Fruit fly (Drosophila melanogaster) whole organism, prepupa: ENCODE data around the gene nAChRalpha5.

Experiments used
- Blimp-1 ChIP-seq: fragments of 200-800 bp; sonication (Bioruptor generic); optimal IDR thresholded peaks from 3 replicates; lab custom pipeline; 2017; ENCODE audit warnings: missing biosample characterization, missing genetic modification characterization, mild to moderate bottlenecking, moderate library complexity, missing genetic modification reagents
- CG10669 ChIP-seq: fragments of 200-800 bp; sonication (Bioruptor generic); optimal IDR thresholded peaks from 3 replicates; lab custom pipeline; 2018; ENCODE audit warnings: missing biosample characterization, mild to moderate bottlenecking, missing genetic modification characterization, moderate library complexity
- CG15336 ChIP-seq: fragments of 200-800 bp; sonication (Bioruptor generic); IDR thresholded peaks from 2 replicates; pipeline ENCODE4 v1.3.6; 2022; ENCODE audit warnings: missing biosample characterization, missing genetic modification characterization
- CG1621 ChIP-seq: fragments of 200-800 bp; sonication (Bioruptor generic); optimal IDR thresholded peaks from 3 replicates; lab custom pipeline; 2018; ENCODE audit warnings: missing biosample characterization, mild to moderate bottlenecking, missing genetic modification characterization
- CG16779 ChIP-seq: fragments of 200-800 bp; sonication (Bioruptor generic); optimal IDR thresholded peaks from 3 replicates; lab custom pipeline; 2017; ENCODE audit warnings: missing biosample characterization, mild to moderate bottlenecking, missing genetic modification characterization
- CG32006 ChIP-seq: fragments of 200-800 bp; sonication (Bioruptor generic); optimal IDR thresholded peaks from 3 replicates; lab custom pipeline; 2017; ENCODE audit warnings: missing biosample characterization, mild to moderate bottlenecking, missing genetic modification characterization
- CG34406 ChIP-seq: fragments of 200-800 bp; sonication (Bioruptor generic); optimal IDR thresholded peaks from 3 replicates; lab custom pipeline; 2016; ENCODE audit warnings: missing biosample characterization, missing genetic modification characterization
- CG3919 ChIP-seq: fragments of 200-800 bp; sonication (Bioruptor generic); optimal IDR thresholded peaks from 3 replicates; lab custom pipeline; 2016; ENCODE audit warnings: missing biosample characterization, missing genetic modification characterization
- CG4318 ChIP-seq: fragments of 200-800 bp; sonication (Bioruptor generic); optimal IDR thresholded peaks from 3 replicates; lab custom pipeline; 2017; ENCODE audit warnings: missing biosample characterization, mild to moderate bottlenecking, missing genetic modification characterization
- CG6163 ChIP-seq: fragments of 200-800 bp; sonication (Bioruptor generic); IDR thresholded peaks from 3 replicates; pipeline ENCODE4 v1.3.6; 2022; ENCODE audit warnings: missing biosample characterization, missing genetic modification characterization
- CG6276 ChIP-seq: fragments of 200-800 bp; sonication (Bioruptor generic); optimal IDR thresholded peaks from 2 replicates; lab custom pipeline; 2017; ENCODE audit warnings: missing biosample characterization, mild to moderate bottlenecking, missing genetic modification characterization
- CG6792 ChIP-seq: fragments of 200-800 bp; sonication (Bioruptor generic); optimal IDR thresholded peaks from 3 replicates; lab custom pipeline; 2016; ENCODE audit warnings: missing biosample characterization, missing genetic modification characterization
- CG6808 ChIP-seq: fragments of 200-800 bp; sonication (Bioruptor generic); optimal IDR thresholded peaks from 3 replicates; lab custom pipeline; 2017; ENCODE audit warnings: missing biosample characterization, missing genetic modification characterization, mild to moderate bottlenecking, moderate library complexity, missing genetic modification reagents
- CG7368 ChIP-seq: fragments of 200-800 bp; sonication (Bioruptor generic); optimal IDR thresholded peaks from 3 replicates; lab custom pipeline; 2016; ENCODE audit warnings: missing biosample characterization, missing genetic modification characterization
- CG8119 ChIP-seq: fragments of 200-800 bp; sonication (Bioruptor generic); IDR thresholded peaks from 3 replicates; pipeline ENCODE4 v1.3.6; 2022; ENCODE audit warnings: missing biosample characterization, missing genetic modification characterization
- CG9139 ChIP-seq: fragments of 200-800 bp; sonication (Bioruptor generic); optimal IDR thresholded peaks from 3 replicates; lab custom pipeline; 2017; ENCODE audit warnings: missing biosample characterization, mild to moderate bottlenecking, missing genetic modification characterization
- Eip75B ChIP-seq: fragments of 200-800 bp; sonication (Bioruptor generic); optimal IDR thresholded peaks from 3 replicates; lab custom pipeline; 2016; ENCODE audit warnings: missing biosample characterization, missing genetic modification characterization
- Eip78C ChIP-seq: fragments of 200-800 bp; sonication (Bioruptor generic); peaks from one replicate; lab custom pipeline; 2016; ENCODE audit warnings: missing biosample characterization, missing genetic modification characterization
- Lpt ChIP-seq: fragments of 200-800 bp; sonication (Bioruptor generic); optimal IDR thresholded peaks from 3 replicates; lab custom pipeline; 2016; ENCODE audit warnings: missing biosample characterization, missing genetic modification characterization
- OdsH ChIP-seq: fragments of 200-800 bp; sonication (Bioruptor generic); optimal IDR thresholded peaks from 3 replicates; lab custom pipeline; 2016; ENCODE audit warnings: missing biosample characterization, missing genetic modification characterization
- Sox102F ChIP-seq: fragments of 200-800 bp; sonication (Bioruptor generic); optimal IDR thresholded peaks from 2 replicates; lab custom pipeline; 2016; ENCODE audit warnings: missing biosample characterization, mild to moderate bottlenecking, missing genetic modification characterization
- Sox15 ChIP-seq: fragments of 200-800 bp; sonication (Bioruptor generic); optimal IDR thresholded peaks from 3 replicates; lab custom pipeline; 2016; ENCODE audit warnings: missing biosample characterization, missing genetic modification characterization
- achi ChIP-seq: fragments of 200-800 bp; sonication (Bioruptor generic); optimal IDR thresholded peaks from 3 replicates; lab custom pipeline; 2016; ENCODE audit warnings: missing biosample characterization, missing genetic modification characterization
- acj6 ChIP-seq: fragments of 200-800 bp; sonication (Bioruptor generic); optimal IDR thresholded peaks from 3 replicates; lab custom pipeline; 2016; ENCODE audit warnings: missing biosample characterization, missing genetic modification characterization
- cyc ChIP-seq: fragments of 200-800 bp; sonication (Bioruptor generic); optimal IDR thresholded peaks from 3 replicates; lab custom pipeline; 2016; ENCODE audit warnings: missing biosample characterization, missing genetic modification characterization
- dac ChIP-seq: fragments of 200-800 bp; sonication (Bioruptor generic); optimal IDR thresholded peaks from 2 replicates; lab custom pipeline; 2017; ENCODE audit warnings: missing biosample characterization, mild to moderate bottlenecking, missing genetic modification characterization
- dsx ChIP-seq: fragments of 200-800 bp; optimal IDR thresholded peaks from 3 replicates; lab custom pipeline; 2019; ENCODE audit warnings: missing biosample characterization, mild to moderate bottlenecking, missing genetic modification characterization, moderate library complexity; ENCODE audit not compliant: poor library complexity, severe bottlenecking
- esn ChIP-seq: fragments of 200-800 bp; sonication (Bioruptor generic); optimal IDR thresholded peaks from 2 replicates; lab custom pipeline; 2016; ENCODE audit warnings: missing biosample characterization, mild to moderate bottlenecking, missing genetic modification characterization, moderate library complexity
- fd59A ChIP-seq: fragments of 200-800 bp; sonication (Bioruptor generic); optimal IDR thresholded peaks from 2 replicates; lab custom pipeline; 2017; ENCODE audit warnings: missing biosample characterization, mild to moderate bottlenecking, missing genetic modification characterization, missing genetic modification reagents
- fd85E ChIP-seq: fragments of 200-800 bp; sonication (Bioruptor generic); optimal IDR thresholded peaks from 3 replicates; lab custom pipeline; 2016; ENCODE audit warnings: missing biosample characterization, missing genetic modification characterization
- salr ChIP-seq, 2 experiments: fragments of 200-800 bp; sonication (Bioruptor generic); optimal IDR thresholded peaks; 3 replicates each; lab custom pipeline; 2016 to 2018; ENCODE audit warnings: missing biosample characterization in 2 of 2, missing genetic modification characterization in 2 of 2, mild to moderate bottlenecking in 1 of 2
- ss ChIP-seq, 2 experiments: fragments of 200-800 bp; sonication (Bioruptor generic); optimal IDR thresholded peaks; 2 replicates in 1 of 2; 3 replicates in 1 of 2; lab custom pipeline; 2017 to 2018; ENCODE audit warnings: mild to moderate bottlenecking in 2 of 2, missing biosample characterization in 2 of 2, missing genetic modification characterization in 2 of 2, moderate library complexity in 1 of 2
- svp ChIP-seq: fragments of 200-800 bp; sonication (Bioruptor generic); peaks from one replicate; lab custom pipeline; 2016; ENCODE audit warnings: missing biosample characterization, missing genetic modification characterization
- topi ChIP-seq: fragments of 200-800 bp; sonication (Bioruptor generic); optimal IDR thresholded peaks from 3 replicates; lab custom pipeline; 2016; ENCODE audit warnings: missing biosample characterization, missing genetic modification characterization
- vri ChIP-seq: fragments of 200-800 bp; sonication (Bioruptor generic); optimal IDR thresholded peaks from 3 replicates; lab custom pipeline; 2016; ENCODE audit warnings: missing biosample characterization, mild to moderate bottlenecking, missing genetic modification characterization

The nAChRalpha5 gene

DNA sequence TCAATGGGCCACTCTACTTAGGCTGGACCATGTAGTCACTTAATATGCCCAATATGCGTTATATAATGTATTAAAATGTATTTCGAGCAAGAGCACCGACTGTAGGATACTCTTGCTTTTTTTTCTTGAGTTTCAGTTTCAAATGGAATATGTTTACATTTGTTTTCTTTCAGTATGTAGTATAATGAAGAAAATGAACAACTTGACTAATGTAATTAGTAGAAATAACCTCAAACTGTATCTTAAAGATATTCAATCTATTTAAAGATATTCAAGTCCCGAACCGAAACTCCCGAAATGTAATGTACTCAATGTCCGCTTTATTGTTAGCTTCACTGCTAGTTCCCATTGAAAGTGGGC is 15.2 kb upstream of the nAChRalpha5 start (continued):
- TF ChIP-seq CG10669 (GFP tag; lab: Kevin White, UChicago) (no peak), CG34406 (GFP tag; lab: Kevin White, UChicago) (no peak), acj6 (peak; percentile 12), Blimp-1 (GFP tag; lab: Kevin White, UChicago) (no peak), CG9139 (GFP tag; lab: Kevin White, UChicago) (no peak), CG4318 (GFP tag; lab: Kevin White, UChicago) (peak; percentile 58), Sox15 (GFP tag; lab: Kevin White, UChicago) (no peak), Eip75B (GFP tag; lab: Kevin White, UChicago) (no peak), CG16779 (tag; lab: Kevin White, UChicago) (no peak), OdsH (GFP tag; lab: Kevin White, UChicago) (peak; percentile 55), CG3919 (GFP tag; lab: Kevin White, UChicago) (no peak), esn (GFP tag; lab: Kevin White, UChicago) (no peak)

DNA sequence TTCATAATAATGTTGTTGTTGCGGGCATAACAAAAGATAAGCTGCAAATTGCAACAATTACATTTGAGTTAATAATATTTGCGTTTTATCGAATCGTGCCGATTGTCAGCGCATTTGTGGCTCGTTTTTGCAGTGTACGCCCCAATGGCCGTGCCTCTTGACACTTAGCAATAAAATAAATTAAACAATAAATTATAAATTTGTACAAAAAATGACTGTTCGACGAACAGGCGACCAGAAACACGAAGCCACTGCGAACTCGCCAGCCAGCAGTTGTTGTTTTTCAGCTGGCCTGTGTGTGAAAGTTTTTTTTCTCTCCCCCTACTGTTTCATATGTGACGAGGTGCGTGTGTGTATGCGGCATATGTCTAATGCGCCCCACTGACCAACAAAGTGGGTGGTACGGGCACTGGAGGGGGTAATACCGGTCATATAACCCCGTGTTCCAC is 14.5 kb upstream of the nAChRalpha5 start:
- TF ChIP-seq Lpt (GFP tag; lab: Kevin White, UChicago) (no peak), Sox102F (GFP tag; lab: Kevin White, UChicago) (peak; percentile 37), dac (GFP tag; lab: Kevin White, UChicago) (no peak), CG6163 (GFP tag; lab: Robert Waterston, UW) (peak; percentile 41; the same call in 1 of the 3 replicates), CG6792 (GFP tag; lab: Kevin White, UChicago) (no peak), CG6808 (GFP tag; lab: Kevin White, UChicago) (no peak), achi (GFP tag; lab: Kevin White, UChicago) (no peak), CG1621 (tag; lab: Kevin White, UChicago) (no peak), salr (GFP tag; optimal IDR thresholded peaks at IDR 0.05; lab: Kevin White, UChicago) (no peak), CG15336 (GFP tag; lab: Robert Waterston, UW) (no peak), ss (GFP tag; optimal IDR thresholded peaks at IDR 0.05; lab: Kevin White, UChicago) (no peak), vri (GFP tag; lab: Kevin White, UChicago) (peak; percentile 55), CG8119 (GFP tag; lab: Robert Waterston, UW) (peak; percentile 38; the same call in 1 of the 3 replicates), CG6276 (GFP tag; lab: Kevin White, UChicago) (peak; percentile 63), fd59A (no peak), svp (peak; percentile 76), cyc (GFP tag; lab: Kevin White, UChicago) (no peak), CG32006 (no peak), Eip78C (GFP tag; lab: Kevin White, UChicago) (peak; percentile 56)

DNA sequence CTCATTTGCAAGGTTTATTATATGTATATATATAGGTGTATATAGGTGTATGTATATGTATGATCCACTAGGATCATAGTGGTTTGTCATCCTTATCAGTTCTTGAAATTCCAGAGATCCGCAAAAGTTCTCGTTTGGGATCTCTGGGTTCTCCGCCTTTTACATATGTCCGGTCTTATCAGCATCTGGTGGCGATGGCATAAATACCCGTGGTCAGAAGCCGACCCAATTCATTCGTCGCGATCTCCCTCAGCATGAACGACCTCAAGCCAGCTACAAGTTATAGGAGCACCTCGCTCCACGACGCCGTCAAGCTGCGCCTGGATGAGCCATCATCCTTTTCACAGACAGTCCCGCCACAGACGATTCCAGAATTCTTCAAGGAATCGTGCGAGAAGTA is 13.2 kb upstream of the nAChRalpha5 start, which contains the start of gene hll:
hll (plus strand) TSS at position 224 of the 400 bp plus-strand sequence.
- no peak for TF ChIP-seq Blimp-1 (GFP tag; lab: Kevin White, UChicago)
- TF ChIP-seq salr (GFP tag; optimal IDR thresholded peaks at IDR 0.05; lab: Kevin White, UChicago), result no peak
- peak; percentile 89 for TF ChIP-seq svp
- TF ChIP-seq CG9139 (GFP tag; lab: Kevin White, UChicago), result no peak

DNA sequence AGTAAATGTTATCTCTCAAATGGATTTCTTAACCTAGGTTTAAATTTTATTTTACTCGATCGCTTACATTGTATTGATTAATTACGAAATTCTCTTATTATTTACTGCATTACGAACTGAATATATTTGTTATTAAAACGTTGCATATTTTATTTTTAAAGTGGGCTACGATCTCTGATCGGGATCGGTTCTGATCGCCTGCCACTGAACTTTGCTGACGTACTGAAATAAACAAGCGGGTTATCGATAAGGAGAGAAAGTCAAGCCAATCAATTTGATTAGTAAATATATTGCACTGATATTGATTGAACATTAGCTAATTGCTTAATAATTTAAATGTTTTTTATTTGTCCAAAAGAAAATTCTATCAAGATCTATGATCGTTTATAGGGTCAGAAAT is 10.7 kb upstream of the nAChRalpha5 start:
- TF ChIP-seq CG7368 (GFP tag; lab: Kevin White, UChicago) (no peak), topi (GFP tag; lab: Kevin White, UChicago) (no peak), CG16779 (tag; lab: Kevin White, UChicago) (no peak), svp (peak; percentile 95), CG15336 (GFP tag; lab: Robert Waterston, UW) (no peak), fd85E (GFP tag; lab: Kevin White, UChicago) (no peak), dsx (GFP tag; lab: Kevin White, UChicago) (peak; percentile 67)
- TF ChIP-seq, all 60 proteins: peak for 2
